Worm (Caenorhabditis elegans) whole organism, L1 larva: ENCODE data around the gene miro-1.

Source experiments
- blmp-1 ChIP-seq: fragments of 150-350 bp; optimal IDR thresholded peaks from 2 replicates; lab custom pipeline; 2014; ENCODE audit warnings: missing biosample characterization, missing genetic modification characterization
- ceh-63 ChIP-seq: fragments of 200-800 bp; sonication (Bioruptor generic); optimal IDR thresholded peaks from 2 replicates; lab custom pipeline; 2018; ENCODE audit warnings: mild to moderate bottlenecking, missing genetic modification characterization, missing compliant biosample characterization
- fkh-10 ChIP-seq: sonication (generic microtip); optimal IDR thresholded peaks from 2 replicates; lab custom pipeline; 2017; ENCODE audit warnings: missing biosample characterization, missing genetic modification reagents, missing genetic modification characterization
- lin-39 ChIP-seq: fragments of 150-350 bp; optimal IDR thresholded peaks from 2 replicates; lab custom pipeline; 2014; ENCODE audit warnings: missing biosample characterization, missing genetic modification reagents, missing genetic modification characterization
- nhr-76 ChIP-seq: sonication (generic microtip); optimal IDR thresholded peaks from 2 replicates; lab custom pipeline; 2017; ENCODE audit warnings: missing biosample characterization, missing genetic modification characterization

- TF ChIP-seq lin-39 (tag; lab: Kevin White, UChicago) (no peak), nhr-76 (tag; lab: Kevin White, UChicago) (no peak), fkh-10 (GFP tag; lab: Kevin White, UChicago) (no peak), ceh-63 (GFP tag; lab: Kevin White, UChicago) (no peak), blmp-1 (tag; lab: Kevin White, UChicago) (no peak)
These were observed 28.6 kb upstream of the miro-1 start, which contains the start of gene hoe-1 for ce11 chrIV:4744167-4744566.
